Fruit fly (Drosophila melanogaster) whole organism, embryonic: ENCODE measurements around the gene Tet.

Experiments
- CG10321 ChIP-seq: fragments of 200-800 bp; sonication (Bioruptor generic); IDR thresholded peaks from 2 replicates; pipeline ENCODE4 v1.3.6; 2022; ENCODE audit warnings: missing biosample characterization, missing genetic modification characterization
- CG11695 ChIP-seq: fragments of 200-800 bp; sonication (Bioruptor generic); IDR thresholded peaks from 3 replicates; pipeline ENCODE4 v1.3.6; 2022; ENCODE audit warnings: missing biosample characterization, missing genetic modification characterization
- CG1233 ChIP-seq: fragments of 200-800 bp; sonication (Bioruptor generic); optimal IDR thresholded peaks from 4 replicates; lab custom pipeline; 2018; ENCODE audit warnings: missing biosample characterization, mild to moderate bottlenecking, missing genetic modification characterization
- CG12769 ChIP-seq: fragments of 200-800 bp; sonication (Bioruptor generic); optimal IDR thresholded peaks from 2 replicates; lab custom pipeline; 2019; ENCODE audit warnings: missing biosample characterization, mild to moderate bottlenecking, missing genetic modification characterization, moderate library complexity
- CG13296 ChIP-seq: fragments of 200-800 bp; sonication (Bioruptor generic); optimal IDR thresholded peaks from 3 replicates; lab custom pipeline; 2018; ENCODE audit warnings: missing biosample characterization, mild to moderate bottlenecking, missing genetic modification characterization
- CG1603 ChIP-seq: fragments of 200-800 bp; sonication (Bioruptor generic); optimal IDR thresholded peaks from 2 replicates; lab custom pipeline; 2019; ENCODE audit warnings: missing biosample characterization, mild to moderate bottlenecking, missing genetic modification characterization, moderate library complexity
- CG17328 ChIP-seq: fragments of 200-800 bp; sonication (Bioruptor generic); IDR thresholded peaks from 2 replicates; pipeline ENCODE4 v1.3.6; 2022; ENCODE audit warnings: missing biosample characterization, missing genetic modification characterization
- CG17385 ChIP-seq: fragments of 200-800 bp; sonication (Bioruptor generic); optimal IDR thresholded peaks from 3 replicates; lab custom pipeline; 2018; ENCODE audit warnings: missing biosample characterization, mild to moderate bottlenecking, missing genetic modification characterization
- CG17912 ChIP-seq: fragments of 200-800 bp; sonication (Bioruptor generic); optimal IDR thresholded peaks from 2 replicates; lab custom pipeline; 2018; ENCODE audit warnings: missing biosample characterization, mild to moderate bottlenecking, missing genetic modification characterization
- CG18619 ChIP-seq: fragments of 200-800 bp; sonication (Bioruptor generic); optimal IDR thresholded peaks from 3 replicates; lab custom pipeline; 2017; ENCODE audit warnings: missing biosample characterization, mild to moderate bottlenecking, missing genetic modification characterization
- CG2129 ChIP-seq: fragments of 200-800 bp; sonication (Bioruptor generic); IDR thresholded peaks from 2 replicates; pipeline ENCODE4 v1.3.6; 2022; ENCODE audit warnings: missing biosample characterization, missing genetic modification characterization; ENCODE audit not compliant: partially characterized antibody
- CG31441 ChIP-seq: fragments of 200-800 bp; sonication (Bioruptor generic); IDR thresholded peaks from 2 replicates; pipeline ENCODE4 v1.3.6; 2022; ENCODE audit warnings: missing biosample characterization, missing genetic modification characterization
- CG34376 ChIP-seq: fragments of 200-800 bp; sonication (Bioruptor generic); optimal IDR thresholded peaks from 2 replicates; lab custom pipeline; 2018; ENCODE audit warnings: missing biosample characterization, mild to moderate bottlenecking, missing genetic modification characterization
- CG6791 ChIP-seq: fragments of 200-800 bp; sonication (Bioruptor generic); IDR thresholded peaks from 3 replicates; pipeline ENCODE4 v1.3.6; 2022; ENCODE audit warnings: missing biosample characterization, missing genetic modification characterization; ENCODE audit not compliant: partially characterized antibody
- CG7745 ChIP-seq: fragments of 200-800 bp; sonication (Bioruptor generic); optimal IDR thresholded peaks from 2 replicates; lab custom pipeline; 2018; ENCODE audit warnings: missing biosample characterization, mild to moderate bottlenecking, missing genetic modification characterization, moderate library complexity
- CG8089 ChIP-seq: fragments of 200-800 bp; sonication (Bioruptor generic); optimal IDR thresholded peaks from 3 replicates; lab custom pipeline; 2016; ENCODE audit warnings: missing biosample characterization, missing genetic modification characterization
- CG8290 ChIP-seq, 3 experiments: fragments of 200-800 bp; sonication (Bioruptor generic); optimal IDR thresholded peaks; 2 replicates each; lab custom pipeline; 2016 to 2019; ENCODE audit warnings: missing biosample characterization in 3 of 3, missing genetic modification characterization in 3 of 3, mild to moderate bottlenecking in 2 of 3, moderate library complexity in 1 of 3
- CG9932 ChIP-seq: fragments of 200-800 bp; sonication (Bioruptor generic); IDR thresholded peaks from 2 replicates; pipeline ENCODE4 v1.3.6; 2022; ENCODE audit warnings: missing biosample characterization, missing genetic modification characterization
- Eip74EF ChIP-seq, 2 experiments: fragments of 200-800 bp in 1 of 2; fragments of >200 bp in 1 of 2; sonication (Bioruptor generic) in 1 of 2; optimal IDR thresholded peaks; 2 replicates each; lab custom pipeline; 2017 to 2019; ENCODE audit warnings: missing biosample characterization in 2 of 2, missing genetic modification characterization in 2 of 2, mild to moderate bottlenecking in 1 of 2, moderate library complexity in 1 of 2
- GATAe ChIP-seq: fragments of 200-800 bp; sonication (Bioruptor generic); conservative IDR thresholded peaks from 2 replicates; pipeline ENCODE4 v1.3.6; 2022; ENCODE audit warnings: missing biosample characterization, missing genetic modification characterization
- Hmr ChIP-seq: fragments of 200-800 bp; sonication (Bioruptor generic); optimal IDR thresholded peaks from 3 replicates; lab custom pipeline; 2017; ENCODE audit warnings: mild to moderate bottlenecking, missing biosample characterization, missing genetic modification reagents, missing genetic modification characterization
- Mes4 ChIP-seq: fragments of 200-800 bp; sonication (Bioruptor generic); optimal IDR thresholded peaks from 2 replicates; lab custom pipeline; 2016; ENCODE audit warnings: missing biosample characterization, missing genetic modification characterization
- NfI ChIP-seq: fragments of 200-800 bp; sonication (Bioruptor generic); optimal IDR thresholded peaks from 3 replicates; lab custom pipeline; 2018; ENCODE audit warnings: missing biosample characterization, mild to moderate bottlenecking, missing genetic modification characterization, moderate library complexity
- Pdp1 ChIP-seq, 2 experiments: fragments of 200-800 bp; sonication (Bioruptor generic); optimal IDR thresholded peaks; 3 replicates each; lab custom pipeline; 2016; ENCODE audit warnings: missing biosample characterization in 2 of 2, missing genetic modification characterization in 2 of 2, mild to moderate bottlenecking in 1 of 2, moderate library complexity in 1 of 2
- Rx ChIP-seq: fragments of 200-800 bp; sonication (Bioruptor generic); IDR thresholded peaks from 2 replicates; pipeline ENCODE4 v1.3.6; 2022; ENCODE audit warnings: missing biosample characterization, missing genetic modification characterization
- Stat92E ChIP-seq, 3 experiments: fragments of >200 bp in 2 of 3; fragments of 200-800 bp in 1 of 3; sonication (Bioruptor generic) in 1 of 3; optimal IDR thresholded peaks; 2 replicates each; lab custom pipeline; 2017 to 2019; ENCODE audit warnings: missing biosample characterization in 3 of 3, missing genetic modification characterization in 3 of 3, mild to moderate bottlenecking in 1 of 3, moderate library complexity in 1 of 3
- Tbp ChIP-seq: fragments of >200 bp; optimal IDR thresholded peaks from 2 replicates; lab custom pipeline; 2018; ENCODE audit warnings: missing biosample characterization, missing genetic modification characterization
- al ChIP-seq: fragments of 200-800 bp; sonication (Bioruptor generic); IDR thresholded peaks from 2 replicates; pipeline ENCODE4 v1.3.6; 2022; ENCODE audit warnings: missing biosample characterization, missing genetic modification characterization
- amos ChIP-seq: fragments of 200-800 bp; sonication (Bioruptor generic); IDR thresholded peaks from 2 replicates; pipeline ENCODE4 v1.3.6; 2022; ENCODE audit warnings: missing biosample characterization, missing genetic modification characterization; ENCODE audit not compliant: partially characterized antibody
- ash1 ChIP-seq: fragments of 200-800 bp; sonication (Bioruptor generic); optimal IDR thresholded peaks from 2 replicates; lab custom pipeline; 2018; ENCODE audit warnings: missing biosample characterization, mild to moderate bottlenecking, missing genetic modification characterization
- bigmax ChIP-seq: fragments of 200-800 bp; sonication (Bioruptor generic); optimal IDR thresholded peaks from 2 replicates; lab custom pipeline; 2018; ENCODE audit warnings: missing biosample characterization, mild to moderate bottlenecking, missing genetic modification characterization
- cad ChIP-seq: fragments of >200 bp; optimal IDR thresholded peaks from 2 replicates; lab custom pipeline; 2017; ENCODE audit warnings: missing biosample characterization, missing genetic modification characterization
- cg ChIP-seq: fragments of 200-800 bp; sonication (Bioruptor generic); optimal IDR thresholded peaks from 3 replicates; lab custom pipeline; 2019; ENCODE audit warnings: missing biosample characterization, mild to moderate bottlenecking, missing genetic modification characterization, moderate library complexity
- corto ChIP-seq: fragments of 200-800 bp; sonication (Bioruptor generic); optimal IDR thresholded peaks from 2 replicates; lab custom pipeline; 2016; ENCODE audit warnings: missing biosample characterization, mild to moderate bottlenecking, missing genetic modification characterization, moderate library complexity
- gce ChIP-seq: fragments of 200-800 bp; sonication (Bioruptor generic); IDR thresholded peaks from 3 replicates; pipeline ENCODE4 v1.3.6; 2022; ENCODE audit warnings: missing biosample characterization, missing genetic modification characterization
- her ChIP-seq: fragments of 200-800 bp; sonication (Bioruptor generic); optimal IDR thresholded peaks from 2 replicates; lab custom pipeline; 2016; ENCODE audit warnings: missing biosample characterization, missing genetic modification characterization
- kni ChIP-seq: fragments of 200-800 bp; sonication (Bioruptor generic); optimal IDR thresholded peaks from 3 replicates; lab custom pipeline; 2017; ENCODE audit warnings: mild to moderate bottlenecking, missing biosample characterization, missing genetic modification reagents, missing genetic modification characterization
- lbe ChIP-seq: fragments of 200-800 bp; sonication (Bioruptor generic); optimal IDR thresholded peaks from 2 replicates; lab custom pipeline; 2016; ENCODE audit warnings: missing biosample characterization, mild to moderate bottlenecking, missing genetic modification characterization
- nom ChIP-seq: fragments of 200-800 bp; sonication (Bioruptor generic); optimal IDR thresholded peaks from 2 replicates; lab custom pipeline; 2017; ENCODE audit warnings: missing biosample characterization, missing genetic modification characterization, mild to moderate bottlenecking, moderate library complexity, missing genetic modification reagents
- peb ChIP-seq: fragments of 200-800 bp; sonication (Bioruptor generic); IDR thresholded peaks from 2 replicates; pipeline ENCODE4 v1.3.6; 2022; ENCODE audit warnings: missing biosample characterization, missing genetic modification characterization
- phol ChIP-seq: fragments of 200-800 bp; sonication (Bioruptor generic); optimal IDR thresholded peaks from 3 replicates; lab custom pipeline; 2018; ENCODE audit warnings: missing biosample characterization, mild to moderate bottlenecking, missing genetic modification characterization, moderate library complexity
- seq ChIP-seq: fragments of 200-800 bp; sonication (Bioruptor generic); IDR thresholded peaks from 2 replicates; pipeline ENCODE4 v1.3.6; 2022; ENCODE audit warnings: missing biosample characterization, missing genetic modification characterization
- so ChIP-seq: fragments of 200-800 bp; sonication (Bioruptor generic); IDR thresholded peaks from 3 replicates; pipeline ENCODE4 v1.3.6; 2022; ENCODE audit warnings: missing biosample characterization, missing genetic modification characterization
- tna ChIP-seq: fragments of 200-800 bp; sonication (Bioruptor generic); IDR thresholded peaks from 2 replicates; pipeline ENCODE4 v1.3.6; 2022; ENCODE audit warnings: missing biosample characterization, missing genetic modification characterization; ENCODE audit not compliant: partially characterized antibody
- trem ChIP-seq: fragments of 200-800 bp; optimal IDR thresholded peaks from 3 replicates; lab custom pipeline; 2019; ENCODE audit warnings: missing biosample characterization, mild to moderate bottlenecking, missing genetic modification characterization, moderate library complexity
- trh ChIP-seq: fragments of 200-800 bp; sonication (Bioruptor generic); optimal IDR thresholded peaks from 2 replicates; lab custom pipeline; 2016; ENCODE audit warnings: missing biosample characterization, missing genetic modification characterization
- unpg ChIP-seq: fragments of 200-800 bp; sonication (Bioruptor generic); optimal IDR thresholded peaks from 3 replicates; lab custom pipeline; 2018; ENCODE audit warnings: missing biosample characterization, mild to moderate bottlenecking, missing genetic modification characterization, moderate library complexity

The Tet gene

dm6 chr3L:2820930-2821505 is 57.9 kb downstream of the Tet start (continued):
- TF ChIP-seq CG11695 (GFP tag; lab: Robert Waterston, UW): peak; percentile 58; the same call in 2 of the 3 replicates
- TF ChIP-seq GATAe (GFP tag; lab: Robert Waterston, UW): no peak
- TF ChIP-seq kni (GFP tag; lab: Kevin White, UChicago): peak; percentile 55
- peak; percentile 31; the same call in 1 of the 2 replicates for TF ChIP-seq CG10321 (GFP tag; lab: Robert Waterston, UW)
- TF ChIP-seq Stat92E (GFP tag; optimal IDR thresholded peaks at IDR 0.05; lab: Kevin White, UChicago): peak in 1 of 3 experiments; percentile 2
- peak in 1 of 2 experiments; percentile 48 for TF ChIP-seq Pdp1 (GFP tag; optimal IDR thresholded peaks at IDR 0.05; lab: Kevin White, UChicago)
- peak; percentile 12 for TF ChIP-seq NfI (GFP tag; lab: Kevin White, UChicago)
- peak; percentile 32 for TF ChIP-seq CG1603 (tag; lab: Kevin White, UChicago)
- 0 out of 2 replicates have a peak, but pooled peaks have one; percentile 16 for TF ChIP-seq CG17328 (GFP tag; lab: Robert Waterston, UW)
- TF ChIP-seq CG18619 (GFP tag; lab: Kevin White, UChicago): no peak
- TF ChIP-seq cg (GFP tag; lab: Kevin White, UChicago): peak; percentile 98
- peak; percentile 99 for TF ChIP-seq nom
- 0 out of 2 replicates have a peak, but pooled peaks have one; percentile 44 for TF ChIP-seq peb (GFP tag; lab: Robert Waterston, UW)
- peak; percentile 37 for TF ChIP-seq CG13296 (GFP tag; lab: Kevin White, UChicago)
- peak; percentile 6 for TF ChIP-seq trem (tag; lab: Kevin White, UChicago)
- TF ChIP-seq amos (GFP tag; lab: Robert Waterston, UW): peak; percentile 21; the same call in 1 of the 2 replicates
- no peak for TF ChIP-seq CG2129 (GFP tag; lab: Robert Waterston, UW)
- TF ChIP-seq CG17912: peak; percentile 43
- TF ChIP-seq CG9932 (GFP tag; lab: Robert Waterston, UW): 0 out of 2 replicates have a peak, but pooled peaks have one; percentile 14
- peak; percentile 22 for TF ChIP-seq CG1233
- TF ChIP-seq Mes4 (GFP tag; lab: Kevin White, UChicago): peak; percentile 55
- peak; percentile 17 for TF ChIP-seq lbe (GFP tag; lab: Kevin White, UChicago)
- peak; percentile 87 for TF ChIP-seq CG34376 (GFP tag; lab: Kevin White, UChicago)
- TF ChIP-seq CG31441 (GFP tag; lab: Robert Waterston, UW): peak; percentile 24; the same call in 1 of the 2 replicates
- peak; percentile 31 for TF ChIP-seq phol (tag; lab: Kevin White, UChicago)
- no peak for TF ChIP-seq trh (GFP tag; lab: Kevin White, UChicago)
- peak; percentile 29; the same call in 1 of the 2 replicates for TF ChIP-seq seq (GFP tag; lab: Robert Waterston, UW)
- TF ChIP-seq Tbp (GFP tag; lab: Kevin White, UChicago): no peak
- peak; percentile 62 for TF ChIP-seq CG12769 (tag; lab: Kevin White, UChicago)
- peak in 1 of 2 experiments; percentile 18 for TF ChIP-seq Eip74EF (GFP tag; optimal IDR thresholded peaks at IDR 0.05; lab: Kevin White, UChicago)
- peak; percentile 31 for TF ChIP-seq her (GFP tag; lab: Kevin White, UChicago)
- no peak for TF ChIP-seq Rx (GFP tag; lab: Robert Waterston, UW)
- peak; percentile 56 for TF ChIP-seq ash1
- peak; percentile 43 for TF ChIP-seq bigmax (GFP tag; lab: Kevin White, UChicago)
- no peak for TF ChIP-seq al (GFP tag; lab: Robert Waterston, UW)
- no peak for TF ChIP-seq cad
- peak; percentile 58; the same call in 1 of the 3 replicates for TF ChIP-seq CG6791 (GFP tag; lab: Robert Waterston, UW)
- peak; percentile 71 for TF ChIP-seq corto (GFP tag; lab: Kevin White, UChicago)
- 0 out of 3 replicates have a peak, but pooled peaks have one; percentile 14 for TF ChIP-seq gce
- 0 out of 2 replicates have a peak, but pooled peaks have one; percentile 15 for TF ChIP-seq tna (GFP tag; lab: Robert Waterston, UW)
- TF ChIP-seq CG7745 (tag; lab: Kevin White, UChicago): peak; percentile 24
- no peak for TF ChIP-seq CG8290 (GFP tag; optimal IDR thresholded peaks at IDR 0.05; lab: Kevin White, UChicago)
- TF ChIP-seq CG8290 (tag; optimal IDR thresholded peaks at IDR 0.05; lab: Kevin White, UChicago): peak in 1 of 2 experiments; percentile 79
- peak; percentile 41 for TF ChIP-seq CG17385 (GFP tag; lab: Kevin White, UChicago)
- TF ChIP-seq CG8089 (GFP tag; lab: Kevin White, UChicago): no peak
- TF ChIP-seq so: peak; percentile 78; the same call in 2 of the 3 replicates
- peak; percentile 15 for TF ChIP-seq unpg (GFP tag; lab: Kevin White, UChicago)
- peak; percentile 28 for TF ChIP-seq Hmr (GFP tag; lab: Kevin White, UChicago)
